Worm (Caenorhabditis elegans) whole organism, L1 larva: ENCODE data around the gene F31E8.4.

Experiments used
- alr-1 ChIP-seq: fragments of 200-800 bp; sonication (Bioruptor generic); optimal IDR thresholded peaks from 2 replicates; lab custom pipeline; 2018; ENCODE audit warnings: borderline replicate concordance, mild to moderate bottlenecking, missing genetic modification characterization, missing compliant biosample characterization
- ces-1 ChIP-seq: fragments of 150-350 bp; optimal IDR thresholded peaks from 2 replicates; lab custom pipeline; 2014; ENCODE audit warnings: missing biosample characterization, missing genetic modification reagents, missing genetic modification characterization
- dpl-1 ChIP-seq, 3 experiments: fragments of 150-350 bp in 2 of 3; sonication (generic microtip) in 1 of 3; optimal IDR thresholded peaks; 2 replicates each; lab custom pipeline; 2014 to 2017; ENCODE audit warnings: missing biosample characterization in 3 of 3, missing genetic modification characterization in 3 of 3, missing genetic modification reagents in 3 of 3
- efl-1 ChIP-seq, 4 experiments: fragments of 150-350 bp; optimal IDR thresholded peaks in 3 of 4; peaks in 1 of 4; 1 replicate in 1 of 4; 2 replicates in 3 of 4; lab custom pipeline; 2014; ENCODE audit warnings: missing biosample characterization in 2 of 4, missing genetic modification characterization in 2 of 4, missing genetic modification reagents in 2 of 4
- egl-27 ChIP-seq, 2 experiments: fragments of 150-350 bp in 1 of 2; sonication (generic microtip); optimal IDR thresholded peaks; 3 replicates each; lab custom pipeline; 2017 to 2018; ENCODE audit warnings: missing biosample characterization in 2 of 2, missing genetic modification characterization in 2 of 2, missing genetic modification reagents in 2 of 2
- ets-5 ChIP-seq: fragments of 200-800 bp; sonication (Bioruptor generic); IDR thresholded peaks from 2 replicates; pipeline ENCODE4 v1.3.6; 2022; ENCODE audit warnings: missing genetic modification characterization, missing compliant biosample characterization
- fos-1 ChIP-seq: fragments of 150-350 bp; optimal IDR thresholded peaks from 2 replicates; lab custom pipeline; 2014; ENCODE audit warnings: missing biosample characterization, missing genetic modification characterization
- lsy-2 ChIP-seq, 2 experiments: fragments of 150-350 bp; optimal IDR thresholded peaks; 2 replicates each; lab custom pipeline; 2014; ENCODE audit warnings: missing biosample characterization in 2 of 2, missing genetic modification characterization in 2 of 2
- nhr-77 ChIP-seq: fragments of 150-350 bp; optimal IDR thresholded peaks from 2 replicates; lab custom pipeline; 2014; ENCODE audit warnings: missing biosample characterization, missing genetic modification characterization
- pag-3 ChIP-seq: sonication (generic microtip); optimal IDR thresholded peaks from 2 replicates; lab custom pipeline; 2017; ENCODE audit warnings: missing genetic modification characterization, mild to moderate bottlenecking, missing compliant biosample characterization, antibody characterized with exemption, borderline replicate concordance; ENCODE audit not compliant: insufficient read depth
- skn-1 ChIP-seq: fragments of 150-350 bp; optimal IDR thresholded peaks from 2 replicates; lab custom pipeline; 2014; ENCODE audit warnings: missing biosample characterization, missing genetic modification characterization
- snu-23 ChIP-seq: sonication (generic microtip); optimal IDR thresholded peaks from 2 replicates; lab custom pipeline; 2016; ENCODE audit warnings: missing genetic modification characterization, missing compliant biosample characterization
- sup-37 ChIP-seq: fragments of 200-800 bp; sonication (Bioruptor generic); optimal IDR thresholded peaks from 2 replicates; lab custom pipeline; 2018; ENCODE audit warnings: mild to moderate bottlenecking, missing genetic modification characterization, missing compliant biosample characterization
- ztf-11 ChIP-seq, 2 experiments: sonication (generic microtip); optimal IDR thresholded peaks; 2 replicates each; lab custom pipeline; 2016 to 2017; ENCODE audit warnings: missing genetic modification characterization in 2 of 2, missing biosample characterization in 1 of 2, missing compliant biosample characterization in 1 of 2

- TF ChIP-seq ces-1 (GFP tag; lab: Kevin White, UChicago), result no peak
- no peak for TF ChIP-seq ztf-11 (tag; optimal IDR thresholded peaks at IDR 0.05; lab: Kevin White, UChicago)
- TF ChIP-seq fos-1, result no peak
- TF ChIP-seq egl-27 (tag; optimal IDR thresholded peaks at IDR 0.05; lab: Kevin White, UChicago), result no peak
- no peak for TF ChIP-seq lsy-2 (tag; optimal IDR thresholded peaks at IDR 0.05; lab: Kevin White, UChicago)
- no peak for TF ChIP-seq nhr-77 (tag; lab: Kevin White, UChicago)
- TF ChIP-seq skn-1 (tag; lab: Kevin White, UChicago), result no peak
- TF ChIP-seq sup-37 (GFP tag; lab: Kevin White, UChicago), result no peak
- TF ChIP-seq pag-3 (tag; lab: Kevin White, UChicago), result no peak
- TF ChIP-seq dpl-1 (GFP tag; optimal IDR thresholded peaks at IDR 0.05; lab: Kevin White, UChicago), result no peak
- no peak for TF ChIP-seq snu-23
- TF ChIP-seq efl-1 (optimal IDR thresholded peaks at IDR 0.05; lab: Kevin White, UChicago), result no peak
- TF ChIP-seq efl-1 (GFP tag; optimal IDR thresholded peaks at IDR 0.05 in 1 of 2; lab: Kevin White, UChicago), result peak in 1 of 2 experiments; percentile 70
- no peak for TF ChIP-seq alr-1 (tag; lab: Kevin White, UChicago)
- no peak for TF ChIP-seq ets-5
Measured at ce11 chrII:6832207-6832606, 32.3 kb upstream of the F31E8.4 start.
